Worm (Caenorhabditis elegans) whole organism, mixed stage, embryonic: ENCODE data around the gene srd-47.

Experiments used
- M03D4.4 ChIP-seq: sonication (generic microtip); optimal IDR thresholded peaks from 2 replicates; lab custom pipeline; 2017; ENCODE audit warnings: mild to moderate bottlenecking, missing genetic modification characterization, missing compliant biosample characterization
- ceh-43 ChIP-seq: fragments of 200-800 bp; sonication (Bioruptor generic); optimal IDR thresholded peaks from 2 replicates; lab custom pipeline; 2018; ENCODE audit warnings: mild to moderate bottlenecking, missing genetic modification characterization, moderate library complexity, missing compliant biosample characterization
- ces-1 ChIP-seq: fragments of 150-350 bp; optimal IDR thresholded peaks from 2 replicates; lab custom pipeline; 2014; ENCODE audit warnings: missing biosample characterization, missing genetic modification reagents, missing genetic modification characterization
- lin-32 ChIP-seq: fragments of 200-800 bp; sonication (Bioruptor generic); optimal IDR thresholded peaks from 2 replicates; lab custom pipeline; 2018; ENCODE audit warnings: mild to moderate bottlenecking, missing genetic modification characterization, missing compliant biosample characterization
- lsy-2 ChIP-seq: fragments of 150-350 bp; optimal IDR thresholded peaks from 2 replicates; lab custom pipeline; 2014; ENCODE audit warnings: missing biosample characterization, missing genetic modification characterization
- mab-5 ChIP-seq: fragments of 150-350 bp; optimal IDR thresholded peaks from 2 replicates; lab custom pipeline; 2014; ENCODE audit warnings: missing biosample characterization, missing genetic modification characterization
- mep-1 ChIP-seq: fragments of 150-350 bp; optimal IDR thresholded peaks from 2 replicates; lab custom pipeline; 2017; ENCODE audit warnings: missing biosample characterization, missing genetic modification reagents, missing genetic modification characterization, inconsistent platforms
- nhr-237 ChIP-seq: fragments of 150-350 bp; optimal IDR thresholded peaks from 2 replicates; lab custom pipeline; 2014; ENCODE audit warnings: missing biosample characterization, missing genetic modification characterization
- nhr-28 ChIP-seq: fragments of 150-350 bp; optimal IDR thresholded peaks from 2 replicates; lab custom pipeline; 2014; ENCODE audit warnings: missing biosample characterization, missing genetic modification characterization
- nhr-76 ChIP-seq: sonication (generic microtip); optimal IDR thresholded peaks from 2 replicates; lab custom pipeline; 2017; ENCODE audit warnings: missing biosample characterization, missing genetic modification characterization
- pha-4 ChIP-seq: fragments of 150-350 bp; optimal IDR thresholded peaks from 2 replicates; lab custom pipeline; 2018; ENCODE audit warnings: missing biosample characterization, missing genetic modification reagents, missing genetic modification characterization
- unc-120 ChIP-seq: sonication (generic microtip); optimal IDR thresholded peaks from 2 replicates; lab custom pipeline; 2017; ENCODE audit warnings: missing genetic modification characterization, missing compliant biosample characterization; ENCODE audit not compliant: poor library complexity, severe bottlenecking

DNA sequence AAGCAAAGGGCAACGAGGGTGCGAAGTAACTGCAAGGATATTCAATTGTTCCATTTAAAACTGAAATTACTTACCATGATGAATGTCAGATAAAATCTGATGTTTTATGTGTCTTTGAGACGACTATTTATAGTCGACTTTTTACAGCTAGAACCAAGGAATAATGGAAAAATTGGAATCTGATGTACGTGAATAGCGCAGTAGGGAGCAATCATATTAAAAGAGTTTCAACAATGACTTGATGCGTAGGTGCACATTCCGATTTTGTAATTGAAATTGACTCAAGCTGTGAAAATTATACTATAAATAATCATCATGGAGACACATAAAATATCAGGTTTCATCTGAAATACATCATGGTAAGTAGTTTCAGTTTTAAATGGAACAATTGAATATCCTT, 9.8 kb downstream of the srd-47 start, which contains the start of the genes nspc-9 and nspc-10:
- TF ChIP-seq nhr-28 = no peak
- TF ChIP-seq mep-1 = no peak
- TF ChIP-seq ceh-43 (GFP tag; lab: Kevin White, UChicago) = no peak
- TF ChIP-seq unc-120 (tag; lab: Kevin White, UChicago) = no peak
- no peak for TF ChIP-seq pha-4
- no peak for TF ChIP-seq mab-5 (tag; lab: Kevin White, UChicago)
- TF ChIP-seq nhr-76 (tag; lab: Kevin White, UChicago) = no peak
- TF ChIP-seq lin-32 = no peak
- TF ChIP-seq nhr-237 (tag; lab: Kevin White, UChicago) = no peak
- no peak for TF ChIP-seq ces-1
- TF ChIP-seq M03D4.4 (tag; lab: Kevin White, UChicago) = no peak
- no peak for TF ChIP-seq lsy-2 (tag; lab: Kevin White, UChicago)
